Worm (Caenorhabditis elegans) whole organism, L4 larva: ENCODE results near the gene sel-1.

Experiments used
- F44E2.7 ChIP-seq: fragments of 200-800 bp; sonication (Bioruptor generic); IDR thresholded peaks from 2 replicates; pipeline ENCODE4 v2.1.2; 2022; ENCODE audit warnings: missing genetic modification characterization, missing compliant biosample characterization
- ama-1 ChIP-seq: fragments of 150-350 bp; optimal IDR thresholded peaks from 2 replicates; lab custom pipeline; 2014; ENCODE audit warnings: inconsistent platforms, mixed read lengths
- arid-1 ChIP-seq: fragments of 200-800 bp; sonication (Bioruptor generic); conservative IDR thresholded peaks from 2 replicates; pipeline ENCODE4 v1.3.6; 2022; ENCODE audit warnings: missing genetic modification reagents, missing genetic modification characterization, missing compliant biosample characterization
- daf-8 ChIP-seq: fragments of 200-800 bp; sonication (Bioruptor generic); IDR thresholded peaks from 2 replicates; pipeline ENCODE4 v1.3.6; 2022; ENCODE audit warnings: missing genetic modification characterization, missing compliant biosample characterization
- jun-1 ChIP-seq: fragments of 150-350 bp; optimal IDR thresholded peaks from 2 replicates; lab custom pipeline; 2014; ENCODE audit warnings: missing biosample characterization, missing genetic modification reagents, missing genetic modification characterization
- nhr-48 ChIP-seq: sonication (generic microtip); optimal IDR thresholded peaks from 2 replicates; lab custom pipeline; 2016; ENCODE audit warnings: mild to moderate bottlenecking, missing genetic modification characterization, missing compliant biosample characterization
- pha-4 ChIP-seq, 2 experiments: fragments of 150-350 bp in 1 of 2; fragments of 200-800 bp in 1 of 2; sonication (Bioruptor generic) in 1 of 2; IDR thresholded peaks in 1 of 2; optimal IDR thresholded peaks in 1 of 2; 2 replicates each; pipeline versions ENCODE4 v1.3.6 to Lab custom; 2014 to 2022; ENCODE audit warnings: missing genetic modification characterization in 2 of 2, missing genetic modification reagents in 2 of 2, missing biosample characterization in 1 of 2, missing compliant biosample characterization in 1 of 2
- pqm-1 ChIP-seq: sonication (generic microtip); optimal IDR thresholded peaks from 2 replicates; lab custom pipeline; 2017; ENCODE audit warnings: missing biosample characterization, missing genetic modification characterization
- snpc-1.2 ChIP-seq: fragments of 200-800 bp; sonication (Bioruptor generic); IDR thresholded peaks from 2 replicates; pipeline ENCODE4 v1.3.6; 2022; ENCODE audit warnings: missing genetic modification reagents, missing genetic modification characterization, missing compliant biosample characterization
- unc-62 ChIP-seq, 3 experiments: fragments of 150-350 bp in 1 of 3; sonication (generic microtip); optimal IDR thresholded peaks in 2 of 3; peaks in 1 of 3; 1 replicate in 1 of 3; 2 replicates in 2 of 3; lab custom pipeline; 2014 to 2017; ENCODE audit warnings: missing biosample characterization in 3 of 3, missing genetic modification characterization in 3 of 3, missing genetic modification reagents in 3 of 3, missing genotype in 1 of 3
- zag-1 ChIP-seq: fragments of 150-350 bp; optimal IDR thresholded peaks from 2 replicates; lab custom pipeline; 2014; ENCODE audit warnings: missing biosample characterization, missing genetic modification characterization

ce11 chrV:12584771-12585170, 24.2 kb downstream of the sel-1 start:
- TF ChIP-seq pqm-1 (tag; lab: Kevin White, UChicago) (no peak), F44E2.7 (GFP tag; lab: Robert Waterston, UW) (no peak), arid-1 (GFP tag; lab: Robert Waterston, UW) (no peak), pha-4 (GFP tag; IDR thresholded peaks at IDR 0.05; lab: Robert Waterston, UW) (no peak), pha-4 (tag; optimal IDR thresholded peaks at IDR 0.05; lab: Kevin White, UChicago) (no peak), snpc-1.2 (GFP tag; lab: Robert Waterston, UW) (no peak), daf-8 (GFP tag; lab: Robert Waterston, UW) (no peak), unc-62 (GFP tag; optimal IDR thresholded peaks at IDR 0.05 in 1 of 2; lab: Kevin White, UChicago) (peak in 1 of 2 experiments; percentile 94), unc-62 (tag; optimal IDR thresholded peaks at IDR 0.05; lab: Kevin White, UChicago) (no peak), zag-1 (tag; lab: Kevin White, UChicago) (no peak), jun-1 (tag; lab: Kevin White, UChicago) (no peak), nhr-48 (tag; lab: Kevin White, UChicago) (no peak), ama-1 (no peak)
